Worm (Caenorhabditis elegans) whole organism, dauer: ENCODE data around the gene frm-10.
"Not testable (repeated sequence)": the region's sequence is repeated elsewhere in the genome, so short reads cannot be mapped to it uniquely, and the experiment has no call there.

Source experiments
- unc-62 ChIP-seq: sonication (generic microtip); optimal IDR thresholded peaks from 2 replicates; lab custom pipeline; 2017; ENCODE audit warnings: missing biosample characterization, missing genetic modification reagents, missing genetic modification characterization

The frm-10 gene

DNA sequence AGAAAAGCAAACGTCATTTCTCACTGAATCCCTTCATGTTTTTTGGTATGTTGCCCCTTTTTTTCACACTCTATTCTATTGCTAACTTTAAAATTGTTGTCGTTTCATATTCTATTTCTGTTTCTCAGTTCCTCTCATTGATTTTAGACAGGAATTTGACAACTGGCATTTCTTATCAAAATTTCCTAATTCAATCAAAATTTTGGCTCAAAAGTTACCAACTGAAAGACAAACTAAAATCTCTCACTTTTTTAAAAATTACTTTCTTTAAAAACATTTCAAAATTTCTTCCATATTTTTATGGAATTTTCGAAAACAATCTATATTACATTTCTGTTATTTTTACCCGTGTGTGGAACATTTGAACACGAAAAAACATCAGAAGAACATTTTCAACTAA lies 19.5 kb upstream of the frm-10 start, which contains the start of gene Y2H9A.6:
Y2H9A.6 (plus strand) TSS at position 301 of the 400 bp plus-strand sequence.
- TF ChIP-seq unc-62 (GFP tag; lab: Kevin White, UChicago) = not testable (repeated sequence)

DNA sequence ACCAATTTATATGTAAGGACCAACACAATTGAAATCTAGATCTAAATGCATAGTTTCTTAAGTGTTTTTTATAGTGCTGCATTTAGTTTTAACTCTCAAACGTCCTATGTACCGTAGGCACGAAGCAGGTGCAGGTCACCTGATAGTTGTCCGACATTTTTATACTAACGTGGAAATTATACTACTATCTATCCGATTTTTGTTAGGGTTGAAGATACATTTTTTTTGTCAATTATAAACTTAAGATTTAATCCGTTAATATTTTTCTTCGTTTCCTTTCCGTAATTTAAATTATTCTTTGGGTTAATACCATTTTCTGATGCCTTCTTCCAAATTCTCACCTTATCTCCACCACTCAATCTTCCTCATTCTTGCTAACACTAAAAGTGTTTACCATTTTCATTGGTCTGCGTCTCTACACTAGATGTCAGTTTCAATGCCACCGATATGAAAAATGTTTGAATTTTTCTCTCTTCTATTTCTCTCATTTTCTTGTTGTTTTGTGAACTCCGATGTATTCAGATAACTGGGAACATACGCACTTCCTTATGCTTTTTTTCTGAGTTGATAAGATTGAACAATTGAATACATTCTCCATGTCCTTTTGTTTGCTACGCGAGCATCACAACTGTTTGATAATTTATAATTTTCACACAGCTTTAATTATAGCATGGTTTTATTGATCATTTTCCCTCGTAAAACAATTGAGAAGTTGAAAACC lies 17.6 kb upstream of the frm-10 start, which contains the start of gene Y2H9A.4:
Y2H9A.4 (plus strand) TSS at position 671 of the 721 bp plus-strand sequence.
- no peak for TF ChIP-seq unc-62 (GFP tag; lab: Kevin White, UChicago)

DNA sequence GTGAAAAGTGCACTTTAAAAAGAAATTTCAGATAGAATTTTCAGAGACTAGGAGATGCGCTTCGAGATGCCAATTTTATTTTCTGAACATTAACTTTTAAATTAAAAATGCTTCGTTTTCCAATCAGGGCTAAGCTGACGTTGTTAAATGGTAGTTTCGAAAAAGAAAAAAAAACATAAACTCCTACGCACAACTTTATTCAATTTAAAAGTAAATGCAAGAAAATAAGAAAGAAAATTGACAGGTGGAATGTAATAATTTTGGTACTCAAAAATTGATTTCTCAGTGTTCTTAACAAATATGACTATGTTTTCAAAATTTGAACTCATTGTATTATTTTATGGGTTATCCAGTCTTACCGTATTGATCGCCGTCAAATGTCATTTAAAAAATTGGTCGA lies 9.7 kb upstream of the frm-10 start, which contains the start of gene lurp-2:
lurp-2 (plus strand) TSS at position 301 of the 400 bp plus-strand sequence.
- no peak for TF ChIP-seq unc-62 (GFP tag; lab: Kevin White, UChicago)

DNA sequence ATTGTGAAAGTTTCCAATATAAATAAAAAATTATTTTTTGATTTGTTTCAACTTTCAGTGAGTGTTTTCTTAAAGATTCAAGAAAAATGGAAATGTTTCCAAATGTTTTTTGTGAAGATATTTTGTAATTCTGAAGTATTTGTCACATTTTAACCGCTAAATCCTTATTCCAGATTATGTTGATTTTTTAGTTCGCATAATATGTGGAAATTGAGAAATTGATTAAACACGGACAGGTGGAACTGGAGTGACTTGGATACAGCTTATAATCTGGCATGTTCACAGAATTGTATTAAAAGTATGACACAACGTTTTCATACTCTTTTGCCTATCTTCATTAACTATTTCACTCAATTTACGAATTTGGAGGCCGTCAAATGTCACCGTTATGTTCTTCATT lies 7.6 kb upstream of the frm-10 start, which contains the start of gene lurp-3:
lurp-3 (plus strand) TSS at position 301 of the 400 bp plus-strand sequence.
- no peak for TF ChIP-seq unc-62 (GFP tag; lab: Kevin White, UChicago)

DNA sequence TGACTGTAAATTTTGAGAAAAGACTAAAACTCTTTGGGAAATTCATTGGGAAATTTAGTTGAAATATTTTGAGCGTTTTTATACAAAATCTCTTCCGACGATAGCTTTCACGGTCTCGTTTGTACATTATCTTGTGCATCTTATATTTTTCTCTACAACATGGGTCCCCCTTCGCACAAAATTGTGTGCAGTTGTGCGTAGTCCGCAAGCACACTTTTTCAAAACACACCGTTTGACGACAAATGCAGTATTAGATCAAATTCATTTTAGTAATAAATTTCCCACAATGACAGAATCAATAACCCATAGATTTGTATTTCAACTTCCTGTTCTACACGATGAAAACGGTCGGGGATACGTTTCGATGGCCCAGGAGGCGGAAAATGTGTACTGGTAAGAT lies 5.1 kb upstream of the frm-10 start, which contains the start of gene F25H9.2:
F25H9.2 (plus strand) TSS at position 226 of the 400 bp plus-strand sequence.
- no peak for TF ChIP-seq unc-62 (GFP tag; lab: Kevin White, UChicago)

DNA sequence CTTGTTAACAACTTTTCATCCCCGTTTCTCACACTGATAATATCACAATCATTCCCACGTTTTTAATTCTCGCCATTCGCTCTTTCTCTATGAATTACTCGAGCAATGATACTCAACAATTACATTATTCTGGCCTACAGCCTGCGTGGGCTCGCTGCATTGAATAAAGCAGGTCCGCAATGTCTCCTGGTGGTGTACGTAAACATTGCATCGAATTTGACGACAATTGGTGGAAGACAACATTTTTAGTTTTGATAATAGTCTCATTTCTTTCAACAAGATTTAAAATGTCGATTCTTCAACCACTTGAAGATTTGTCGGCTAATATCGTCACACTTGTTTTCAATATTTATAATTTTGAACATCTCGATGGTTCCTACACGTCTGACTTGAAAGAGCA lies 3.7 kb upstream of the frm-10 start, which contains the start of gene bath-39:
bath-39 (plus strand) TSS at position 137 of the 400 bp plus-strand sequence.
- no peak for TF ChIP-seq unc-62 (GFP tag; lab: Kevin White, UChicago)

DNA sequence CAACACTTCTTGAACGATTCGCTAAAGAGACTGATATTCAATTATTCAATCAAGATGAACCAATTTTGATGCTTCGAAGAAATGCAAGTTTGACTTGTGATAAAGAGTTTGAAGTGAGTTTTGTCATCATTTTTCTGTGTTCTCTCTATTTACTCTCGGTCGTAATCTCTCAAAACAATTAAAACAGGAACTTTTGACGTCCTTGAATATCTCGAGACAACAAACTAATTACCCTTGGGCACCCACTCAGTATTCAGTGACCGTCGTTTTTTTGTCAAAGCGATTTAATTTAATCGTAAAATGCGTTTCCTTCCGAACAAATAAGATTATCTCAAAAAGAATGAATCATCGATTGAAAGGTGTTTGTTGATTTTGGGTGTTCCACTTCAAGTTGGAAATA lies 1.1 kb downstream of the frm-10 start:
- no peak for TF ChIP-seq unc-62 (GFP tag; lab: Kevin White, UChicago)

DNA sequence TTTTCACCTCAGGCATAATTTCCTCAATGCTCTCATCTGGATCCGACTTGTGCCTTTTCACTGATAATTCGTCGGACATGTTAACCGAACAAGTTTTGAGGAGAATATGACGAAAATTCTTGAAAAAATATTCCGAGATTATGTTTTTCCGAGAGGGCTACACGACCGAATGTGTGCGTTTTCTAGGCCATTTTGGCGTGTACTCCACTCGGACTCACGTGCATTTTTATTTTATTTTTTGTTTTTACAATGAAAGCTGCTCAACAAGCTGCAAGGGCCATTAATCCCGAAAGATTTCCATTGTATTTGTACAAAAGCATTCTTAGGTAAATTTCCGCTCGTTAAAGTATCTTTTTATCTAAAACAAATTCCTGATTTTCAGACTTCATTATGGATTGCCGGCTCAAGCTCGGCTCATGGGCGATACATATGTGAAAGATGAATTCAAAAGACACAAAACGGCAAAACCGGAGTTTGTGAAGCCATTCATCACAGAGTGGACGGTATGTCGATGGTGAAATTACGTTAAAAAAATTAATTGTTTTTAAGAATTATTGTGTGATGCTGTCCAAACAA lies 5.3 kb downstream of the frm-10 start, which contains the start of the genes F25H9.6 and F25H9.7:
F25H9.6 (minus strand) TSS at position 172 of the 576 bp plus-strand sequence.
F25H9.7 (plus strand) TSS at position 187 of the 576 bp plus-strand sequence.
- no peak for TF ChIP-seq unc-62 (GFP tag; lab: Kevin White, UChicago)

DNA sequence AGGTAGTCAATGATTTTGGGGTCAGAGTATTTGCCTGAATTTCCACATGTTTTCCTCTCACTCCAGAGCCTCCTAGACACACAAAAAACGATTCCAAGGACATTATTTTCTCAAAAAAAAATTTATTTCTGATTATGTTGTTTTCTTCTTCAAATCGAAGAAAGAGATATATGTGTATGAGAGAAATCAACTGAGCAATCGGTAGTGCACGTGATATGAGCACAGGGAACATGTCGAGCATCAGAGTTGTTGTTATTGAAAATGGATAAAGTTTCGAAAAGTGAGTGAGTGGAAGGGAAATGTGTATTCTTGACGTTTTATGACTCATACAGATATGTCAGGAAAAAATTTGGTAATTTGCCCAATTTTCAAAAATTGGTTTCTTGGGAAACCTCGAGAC lies 9.1 kb downstream of the frm-10 start:
- no peak for TF ChIP-seq unc-62 (GFP tag; lab: Kevin White, UChicago)

DNA sequence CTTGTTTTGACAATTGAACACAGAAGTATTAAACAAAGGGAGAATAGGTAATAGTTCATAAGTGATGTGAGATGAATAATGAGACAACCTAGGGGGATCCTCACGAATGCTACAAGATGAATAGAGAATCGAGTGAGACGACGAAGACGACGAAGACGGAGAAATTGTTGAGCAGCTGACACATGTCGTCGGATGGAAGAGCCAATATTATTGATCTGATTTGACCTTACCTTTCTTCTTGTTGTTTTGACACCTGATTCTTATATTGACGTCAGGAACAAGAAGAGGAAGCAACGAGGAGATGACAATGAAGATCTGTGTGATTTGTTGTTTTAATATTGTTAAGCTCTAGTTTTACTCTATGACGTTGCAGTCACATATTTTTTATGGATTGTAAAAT lies 10.5 kb downstream of the frm-10 start, which contains the start of gene T10G3.1:
T10G3.1 (minus strand) TSS at position 213 of the 400 bp plus-strand sequence.
- TF ChIP-seq unc-62 (GFP tag; lab: Kevin White, UChicago) = no peak

DNA sequence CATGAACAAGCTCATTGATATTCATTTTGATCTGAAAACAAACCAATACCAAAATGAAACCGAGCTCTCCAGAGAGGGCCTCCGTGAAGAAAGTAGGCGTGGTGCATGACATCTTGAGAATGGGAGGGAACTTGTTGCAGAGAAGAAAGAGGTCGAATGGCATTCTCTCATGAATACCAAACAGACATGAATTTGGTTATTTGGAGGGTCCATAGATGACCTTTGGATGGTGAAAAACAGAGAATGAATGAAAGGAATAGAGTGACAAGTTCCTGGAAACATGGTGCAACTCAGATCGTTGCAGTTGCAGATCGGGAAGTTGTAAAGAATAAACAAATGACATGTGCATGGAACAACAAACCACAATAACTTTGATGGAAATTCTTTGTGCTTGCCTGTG lies 13.3 kb downstream of the frm-10 start, which contains the start of gene T10G3.8:
T10G3.8 (minus strand) TSS at position 101 of the 400 bp plus-strand sequence.
- no peak for TF ChIP-seq unc-62 (GFP tag; lab: Kevin White, UChicago)

DNA sequence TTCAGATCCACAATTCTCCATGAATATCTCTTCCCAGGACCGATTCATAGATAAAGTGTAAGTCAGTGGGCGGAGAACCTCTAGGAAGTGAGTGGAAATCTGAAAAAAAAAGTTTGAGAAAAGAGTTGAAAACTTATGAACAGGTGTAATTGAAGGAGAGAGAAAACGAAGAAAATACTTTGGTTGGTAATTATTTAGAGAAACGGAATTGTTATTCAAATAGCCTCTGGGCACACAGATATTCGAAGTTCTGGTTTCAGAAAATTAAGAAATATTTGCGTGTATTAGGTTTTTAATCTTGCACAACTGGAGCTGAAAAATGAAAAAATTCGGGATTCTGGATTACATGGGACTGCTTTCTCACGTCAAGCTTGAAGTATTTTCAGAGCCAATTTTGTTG lies 16.8 kb downstream of the frm-10 start, which contains the start of gene T10G3.2:
T10G3.2 (minus strand) TSS at position 101 of the 400 bp plus-strand sequence.
- no peak for TF ChIP-seq unc-62 (GFP tag; lab: Kevin White, UChicago)

DNA sequence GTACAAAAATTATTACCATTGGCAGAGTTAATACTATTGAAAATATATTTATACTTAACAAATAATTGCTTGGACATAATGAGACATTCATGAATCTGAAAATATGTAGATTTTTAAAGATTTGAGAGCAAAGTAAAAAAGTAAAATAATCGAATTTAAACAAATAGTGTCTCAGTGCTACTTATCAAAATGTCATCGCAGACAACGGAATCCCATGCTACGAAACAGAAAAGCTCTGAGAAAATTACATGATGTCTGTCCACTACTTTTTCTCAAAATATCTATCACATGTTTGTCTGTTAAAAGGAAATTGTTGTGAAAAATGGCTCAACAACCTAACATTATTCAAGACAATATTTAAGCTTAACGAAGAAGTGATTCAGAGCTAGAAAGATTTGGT lies 21.3 kb downstream of the frm-10 start, which contains the start of gene T10G3.4:
T10G3.4 (minus strand) TSS at position 101 of the 400 bp plus-strand sequence.
- TF ChIP-seq unc-62 (GFP tag; lab: Kevin White, UChicago) = no peak

DNA sequence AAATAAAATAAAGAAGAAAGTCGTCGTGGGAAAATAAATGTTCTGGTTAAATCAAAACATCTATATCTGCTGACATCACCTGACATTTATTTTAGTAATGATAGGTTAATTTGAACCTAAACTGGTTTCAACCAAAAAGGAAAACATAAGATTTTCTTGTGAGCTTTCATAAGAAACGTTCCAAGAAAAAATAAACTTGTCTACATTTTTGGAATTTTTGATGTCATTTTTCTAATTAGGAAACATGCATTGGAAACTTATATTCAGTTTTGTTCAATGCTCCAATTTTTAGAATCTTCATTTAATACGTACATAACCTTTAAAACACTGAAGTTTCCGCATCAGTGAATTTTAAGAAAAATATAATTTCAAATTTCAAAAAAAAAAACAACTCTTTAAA lies 22.7 kb downstream of the frm-10 start:
- TF ChIP-seq unc-62 (GFP tag; lab: Kevin White, UChicago) = no peak

DNA sequence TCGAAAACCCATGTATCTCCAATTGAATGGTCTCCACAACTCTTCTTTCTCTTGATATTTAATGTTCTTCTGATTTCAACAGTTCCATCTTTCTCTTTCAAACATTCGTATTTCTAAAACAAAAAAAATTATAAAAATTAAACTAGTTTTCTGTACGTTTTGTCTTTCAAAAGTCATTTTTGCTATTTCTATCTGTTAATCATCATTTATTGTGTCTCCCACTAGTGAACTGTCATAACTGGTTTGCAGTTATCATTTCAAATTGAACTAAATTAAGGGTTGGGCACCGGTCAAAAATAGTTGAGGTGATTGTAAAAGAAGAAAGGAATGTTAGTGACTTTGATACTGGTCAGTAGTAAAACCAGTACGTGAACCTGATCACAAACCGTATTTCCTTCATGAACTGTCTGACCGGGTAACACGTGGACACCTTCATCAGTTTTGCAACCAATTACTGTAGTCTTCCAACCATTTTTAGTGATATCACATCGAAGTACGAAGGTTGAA lies 25.3 kb downstream of the frm-10 start:
- TF ChIP-seq unc-62 (GFP tag; lab: Kevin White, UChicago) = no peak

DNA sequence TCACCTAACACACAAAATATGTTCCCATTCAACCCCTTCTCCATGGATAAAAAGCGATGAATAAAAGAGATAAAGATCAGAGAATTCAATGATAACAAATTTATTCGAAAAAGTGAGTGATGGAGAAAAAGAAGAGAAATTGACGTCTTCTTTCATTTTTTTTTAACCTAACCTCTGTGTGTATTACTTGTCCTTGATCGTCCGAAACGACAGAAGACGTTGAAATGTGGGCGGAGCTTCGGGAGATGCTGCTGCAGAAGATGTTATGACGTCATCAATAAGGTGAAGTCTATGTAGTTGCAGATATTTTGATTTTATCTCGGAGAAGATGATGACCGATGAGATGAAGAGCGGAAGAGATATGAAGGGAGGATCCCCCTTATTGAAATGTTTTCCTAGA lies 26.8 kb downstream of the frm-10 start, which contains the start of gene T10G3.3:
T10G3.3 (minus strand) TSS at position 370 of the 400 bp plus-strand sequence.
- TF ChIP-seq unc-62 (GFP tag; lab: Kevin White, UChicago) = no peak
